Worm (Caenorhabditis elegans): ENCODE measurements around the gene C50D2.1.

Gene C50D2.1

DNA sequence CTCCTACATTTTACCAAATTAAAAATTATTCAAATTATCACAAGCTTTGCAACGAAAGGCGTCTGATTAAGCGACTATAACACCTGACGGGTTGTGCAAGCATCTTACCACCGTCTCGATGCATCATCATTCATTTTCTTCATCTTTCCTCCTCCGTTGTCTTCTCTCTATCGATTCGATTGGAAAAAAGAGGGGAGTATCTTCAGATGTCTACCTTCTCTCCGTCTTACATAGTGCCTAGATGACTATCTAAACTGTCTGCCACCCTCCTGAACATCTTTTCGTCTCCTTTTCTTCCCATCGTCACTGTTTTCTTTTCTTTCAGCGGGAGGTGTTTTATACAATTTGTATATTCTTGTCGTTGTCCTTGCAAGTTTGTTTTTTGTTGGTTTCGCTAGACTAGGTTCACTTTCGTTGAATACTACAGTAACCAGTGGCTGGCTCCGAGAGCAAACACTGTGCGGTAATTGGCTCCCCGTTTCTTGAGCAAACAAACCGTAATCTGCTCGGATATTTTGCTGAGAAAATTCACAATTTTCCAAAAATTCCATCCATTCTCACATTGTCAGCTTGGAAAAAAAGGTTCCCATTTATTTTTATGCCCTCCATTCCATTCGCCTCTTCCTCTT, 48.0 kb downstream of the C50D2.1 start (continued):
- TF ChIP-seq elt-2 (tag; optimal IDR thresholded peaks at IDR 0.05) (peak; percentile 32), isw-1 (GFP tag; IDR thresholded peaks at IDR 0.05) (no peak), unc-98 (GFP tag; IDR thresholded peaks at IDR 0.05) (no peak), fos-1 (tag; optimal IDR thresholded peaks at IDR 0.05) (peak; percentile 37), nhr-12 (tag; optimal IDR thresholded peaks at IDR 0.05) (no peak)

DNA sequence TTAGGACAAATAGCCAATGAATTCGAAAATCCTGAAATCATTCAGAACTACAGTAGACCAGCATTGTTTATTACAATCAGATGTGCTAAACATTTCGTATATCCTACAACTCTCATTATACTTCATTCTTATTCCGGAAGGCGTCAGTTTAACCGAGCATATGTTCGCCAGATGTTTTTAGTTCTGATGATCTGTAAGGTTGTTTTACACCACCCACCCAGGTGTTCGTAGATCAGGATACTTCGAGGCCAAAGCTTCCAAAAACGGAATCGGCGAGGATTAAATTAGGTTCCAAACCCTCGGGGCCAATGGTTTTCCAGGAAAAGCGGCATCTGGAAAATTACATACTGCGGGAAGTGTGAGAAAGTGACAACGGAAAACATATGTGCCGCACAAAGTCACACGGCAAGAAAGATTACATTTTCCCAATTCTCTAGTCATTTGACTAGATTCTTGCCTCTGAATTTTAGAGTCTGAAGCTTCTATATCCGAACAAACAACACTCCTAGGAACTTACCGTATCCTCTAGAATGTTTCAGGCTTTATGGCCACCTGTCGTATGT, 49.3 kb downstream of the C50D2.1 start:
- no peak for TF ChIP-seq ceh-8 (GFP tag; optimal IDR thresholded peaks at IDR 0.05)
- TF ChIP-seq unc-98 (GFP tag; IDR thresholded peaks at IDR 0.05): no peak
- no peak for TF ChIP-seq C16A3.4 (tag; optimal IDR thresholded peaks at IDR 0.05)
- TF ChIP-seq hlh-4 (tag; optimal IDR thresholded peaks at IDR 0.05): no peak
- no peak for TF ChIP-seq unc-130 (tag; optimal IDR thresholded peaks at IDR 0.05)
- TF ChIP-seq tlp-1 (tag; optimal IDR thresholded peaks at IDR 0.05): no peak
- no peak for TF ChIP-seq unc-30 (tag; optimal IDR thresholded peaks at IDR 0.05)
- TF ChIP-seq jun-1 (tag; optimal IDR thresholded peaks at IDR 0.05): no peak
- no peak for TF ChIP-seq lin-13 (GFP tag; optimal IDR thresholded peaks at IDR 0.05)
- peak; percentile 11 for TF ChIP-seq ztf-4 (tag; optimal IDR thresholded peaks at IDR 0.05)
- peak; percentile 49 for TF ChIP-seq nhr-20 (tag; optimal IDR thresholded peaks at IDR 0.05)
- no peak for TF ChIP-seq sup-37 (GFP tag; optimal IDR thresholded peaks at IDR 0.05)
- no peak for TF ChIP-seq nhr-76 (tag; optimal IDR thresholded peaks at IDR 0.05)
- no peak for TF ChIP-seq xbp-1 (tag; optimal IDR thresholded peaks at IDR 0.05)
- TF ChIP-seq nhr-28 (tag; optimal IDR thresholded peaks at IDR 0.05): no peak
- TF ChIP-seq mef-2 (tag; optimal IDR thresholded peaks at IDR 0.05): no peak
- TF ChIP-seq nhr-77 (tag; optimal IDR thresholded peaks at IDR 0.05): no peak
- peak; percentile 5 for TF ChIP-seq rnt-1 (tag; optimal IDR thresholded peaks at IDR 0.05)
- no peak for TF ChIP-seq lir-3 (tag; optimal IDR thresholded peaks at IDR 0.05; ENCODE audit: poor library complexity)
- TF ChIP-seq sptf-1 (tag; optimal IDR thresholded peaks at IDR 0.05): no peak
- no peak for TF ChIP-seq nhr-90 (tag; optimal IDR thresholded peaks at IDR 0.05; ENCODE audit: poor library complexity)
- TF ChIP-seq aly-2 (tag; optimal IDR thresholded peaks at IDR 0.05): no peak
- TF ChIP-seq elt-2 (tag; optimal IDR thresholded peaks at IDR 0.05): no peak
- TF ChIP-seq lin-35 (GFP tag; optimal IDR thresholded peaks at IDR 0.05): no peak
- TF ChIP-seq mab-9 (GFP tag; IDR thresholded peaks at IDR 0.05): no peak
- TF ChIP-seq ceh-88 (GFP tag; IDR thresholded peaks at IDR 0.05): no peak
- TF ChIP-seq pax-3 (tag; optimal IDR thresholded peaks at IDR 0.05): no peak
- TF ChIP-seq lsy-2 (tag; optimal IDR thresholded peaks at IDR 0.05): peak in 1 of 2 experiments; percentile 13
- no peak for TF ChIP-seq ztf-11 (tag; optimal IDR thresholded peaks at IDR 0.05)
- no peak for TF ChIP-seq nhr-11 (tag; optimal IDR thresholded peaks at IDR 0.05)
- peak; percentile 59 for TF ChIP-seq lin-14 (GFP tag; optimal IDR thresholded peaks at IDR 0.05)
- TF ChIP-seq fkh-4 (tag; optimal IDR thresholded peaks at IDR 0.05; ENCODE audit: borderline replicate concordance): peak; percentile 84
- no peak for TF ChIP-seq lin-15B (tag; optimal IDR thresholded peaks at IDR 0.05)
- TF ChIP-seq blmp-1 (tag; optimal IDR thresholded peaks at IDR 0.05): no peak
- peak; percentile 81 for TF ChIP-seq fkh-8 (tag; optimal IDR thresholded peaks at IDR 0.05)
- TF ChIP-seq nhr-85 (tag): peak; percentile 42
- no peak for TF ChIP-seq zip-4 (GFP tag; optimal IDR thresholded peaks at IDR 0.05)
- TF ChIP-seq mep-1 (tag; optimal IDR thresholded peaks at IDR 0.05): no peak
- TF ChIP-seq aha-1 (tag; optimal IDR thresholded peaks at IDR 0.05): no peak
- no peak for TF ChIP-seq unc-86 (tag; optimal IDR thresholded peaks at IDR 0.05)
- TF ChIP-seq ces-1 (GFP tag; optimal IDR thresholded peaks at IDR 0.05): no peak
- TF ChIP-seq fkh-10 (GFP tag; optimal IDR thresholded peaks at IDR 0.05): no peak
- no peak for TF ChIP-seq C04F5.9 (tag; optimal IDR thresholded peaks at IDR 0.05)
- no peak for TF ChIP-seq zag-1 (tag; optimal IDR thresholded peaks at IDR 0.05)
- no peak for TF ChIP-seq nhr-237 (tag; optimal IDR thresholded peaks at IDR 0.05)
- no peak for TF ChIP-seq dpl-1 (GFP tag; optimal IDR thresholded peaks at IDR 0.05)
- peak; percentile 69 for TF ChIP-seq nhr-71 (tag; optimal IDR thresholded peaks at IDR 0.05)
- TF ChIP-seq isw-1 (GFP tag; IDR thresholded peaks at IDR 0.05): no peak
- peak; percentile 94 for TF ChIP-seq dsc-1 (tag; optimal IDR thresholded peaks at IDR 0.05)
